Fruit fly (Drosophila melanogaster) whole organism: ENCODE results near the gene Atac1.

Experiments used
- CG8478 ChIP-seq: fragments of >200 bp; optimal IDR thresholded peaks from 2 replicates; lab custom pipeline; 2018; ENCODE audit warnings: inconsistent platforms
- Dll ChIP-seq: fragments of >200 bp; optimal IDR thresholded peaks from 2 replicates; lab custom pipeline; 2017
- pan ChIP-seq: fragments of >200 bp; optimal IDR thresholded peaks from 2 replicates; lab custom pipeline; 2017
- psq ChIP-seq: fragments of >200 bp; optimal IDR thresholded peaks from 2 replicates; lab custom pipeline; 2017
- usp ChIP-seq: fragments of >200 bp; optimal IDR thresholded peaks from 2 replicates; lab custom pipeline; 2017; ENCODE audit warnings: missing biosample characterization, missing genetic modification characterization, mixed read lengths

- TF ChIP-seq CG8478 (lab: Kevin White, UChicago) (no peak), pan (lab: Kevin White, UChicago) (no peak), psq (lab: Kevin White, UChicago) (no peak), Dll (lab: Kevin White, UChicago) (no peak), usp (GFP tag; lab: Kevin White, UChicago) (no peak)
Measured at dm6 chr2L:6971597-6972036, 11.5 kb upstream of the Atac1 start, which contains the start of gene snRNP-U1-70K.
